Worm (Caenorhabditis elegans): ENCODE data around the gene math-19.
"Not testable (repeated sequence)": the region's sequence is repeated elsewhere in the genome, so short reads cannot be mapped to it uniquely, and the experiment has no call there.

math-19 gene

DNA sequence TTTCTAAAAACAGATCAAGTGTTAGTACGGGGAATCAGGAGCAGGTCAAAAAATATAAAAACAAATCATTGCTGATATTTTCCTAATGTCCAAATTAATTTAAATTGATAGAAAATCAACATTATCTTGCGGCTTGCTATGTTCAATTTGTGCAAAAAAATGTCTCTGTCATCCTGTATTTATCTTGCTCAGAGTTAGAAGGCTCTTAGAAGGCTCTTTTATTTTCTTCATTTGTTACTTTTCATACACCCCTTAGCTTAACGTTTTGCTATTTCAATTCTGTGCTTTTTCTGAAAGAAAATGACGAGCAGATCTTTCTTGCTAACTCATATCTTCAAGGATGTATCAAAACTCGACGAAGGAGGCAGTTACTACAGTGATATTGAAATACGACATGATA is at the start of gene math-19:
math-19 (plus strand) TSS at position 301 of the 400 bp plus-strand sequence.
- TF ChIP-seq fos-1 (tag; optimal IDR thresholded peaks at IDR 0.05); unc-55 (GFP tag; optimal IDR thresholded peaks at IDR 0.05); ama-1 (optimal IDR thresholded peaks at IDR 0.05): not testable (repeated sequence)

DNA sequence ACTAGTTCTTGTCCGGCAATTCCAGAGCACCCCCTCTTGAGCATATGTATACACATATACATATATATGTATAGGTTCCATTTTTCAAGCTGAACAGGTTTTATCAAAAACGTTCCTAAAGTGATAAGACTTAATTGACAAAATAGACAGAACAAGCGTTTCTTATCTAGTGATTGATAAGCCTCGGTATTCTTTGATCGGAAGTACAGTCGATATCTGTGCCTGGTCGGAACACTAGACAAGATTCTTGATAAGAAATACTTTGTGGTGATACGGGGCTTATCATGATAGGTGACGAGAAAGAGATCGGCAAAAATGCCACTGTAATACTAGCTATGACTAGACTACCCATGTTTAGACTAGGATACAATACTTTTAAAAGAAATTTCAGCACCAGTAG is 49.5 kb upstream of the math-19 start:
- TF ChIP-seq dmd-4 (tag; optimal IDR thresholded peaks at IDR 0.05) = no peak
- TF ChIP-seq sma-9 (GFP tag; optimal IDR thresholded peaks at IDR 0.05) = peak; percentile 72
- TF ChIP-seq sma-9 (tag; optimal IDR thresholded peaks at IDR 0.05) = no peak
- TF ChIP-seq snpc-4 (tag; optimal IDR thresholded peaks at IDR 0.05) = no peak
- peak; percentile 12 for TF ChIP-seq crh-2 (tag; optimal IDR thresholded peaks at IDR 0.05)
- TF ChIP-seq blmp-1 (tag; optimal IDR thresholded peaks at IDR 0.05; ENCODE audit: insufficient read depth) = no peak
- no peak for TF ChIP-seq skn-1 (tag; optimal IDR thresholded peaks at IDR 0.05)
- TF ChIP-seq elt-1 (tag; optimal IDR thresholded peaks at IDR 0.05) = no peak
- TF ChIP-seq unc-39 (tag; optimal IDR thresholded peaks at IDR 0.05) = no peak
- TF ChIP-seq aly-2 (tag; optimal IDR thresholded peaks at IDR 0.05) = no peak
- peak; percentile 9 for TF ChIP-seq egl-27 (tag; optimal IDR thresholded peaks at IDR 0.05)
- TF ChIP-seq R02D3.7 (tag; optimal IDR thresholded peaks at IDR 0.05) = no peak
- TF ChIP-seq ztf-4 (tag; optimal IDR thresholded peaks at IDR 0.05) = no peak
- TF ChIP-seq lsy-2 (tag; optimal IDR thresholded peaks at IDR 0.05) = no peak
- TF ChIP-seq sma-3 (GFP tag; optimal IDR thresholded peaks at IDR 0.05) = peak; percentile 10
- peak; percentile 86 for TF ChIP-seq fos-1 (tag; optimal IDR thresholded peaks at IDR 0.05)
- no peak for TF ChIP-seq Y55F3AM.14 (GFP tag; optimal IDR thresholded peaks at IDR 0.05)
- TF ChIP-seq mab-5 (tag; optimal IDR thresholded peaks at IDR 0.05) = no peak
- TF ChIP-seq nhr-23 (tag; optimal IDR thresholded peaks at IDR 0.05) = no peak
- no peak for TF ChIP-seq nhr-237 (tag; optimal IDR thresholded peaks at IDR 0.05)

DNA sequence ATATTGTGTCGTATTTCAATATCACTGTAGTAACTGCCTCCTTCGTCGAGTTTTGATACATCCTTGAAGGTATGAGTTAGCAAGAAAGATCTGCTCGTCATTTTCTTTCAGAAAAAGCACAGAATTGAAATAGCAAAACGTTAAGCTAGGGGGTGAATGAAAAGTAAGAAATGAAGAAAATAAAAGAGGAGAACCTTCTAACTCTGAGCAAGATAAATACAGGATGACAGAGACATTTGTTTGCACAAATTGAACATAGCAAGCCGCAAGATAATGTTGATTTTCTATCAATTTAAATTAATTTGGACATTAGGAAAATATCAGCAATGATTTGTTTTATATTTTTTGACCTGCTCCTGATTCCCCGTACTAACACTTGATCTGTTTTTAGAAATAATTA is 43.1 kb upstream of the math-19 start, which contains the start of gene math-49:
math-49 (minus strand) TSS at position 101 of the 400 bp plus-strand sequence.
- TF ChIP-seq egl-27, elt-3, snpc-4 (tag; optimal IDR thresholded peaks at IDR 0.05): not testable (repeated sequence)

DNA sequence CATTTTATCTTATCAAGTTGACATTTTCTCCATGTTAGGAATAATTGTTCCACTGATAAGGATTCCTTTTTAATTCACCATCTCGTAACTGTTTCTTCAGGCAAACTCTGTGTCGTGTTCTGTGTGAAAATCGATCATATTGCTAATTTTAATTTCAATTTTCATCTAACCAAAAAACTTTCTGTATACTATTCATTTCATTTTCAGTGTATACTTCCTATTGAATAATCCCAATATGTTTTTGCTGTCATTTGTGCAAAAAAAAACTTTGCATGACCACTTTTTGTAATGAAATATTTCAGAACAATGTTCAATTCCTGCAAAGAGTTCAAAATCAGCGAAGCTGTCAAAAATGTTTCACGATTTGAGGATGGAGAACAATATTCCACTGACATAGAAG is 11.7 kb upstream of the math-19 start, which contains the start of gene Y16E11A.4:
Y16E11A.4 (plus strand) TSS at position 301 of the 400 bp plus-strand sequence.
- TF ChIP-seq zag-1 (tag; optimal IDR thresholded peaks at IDR 0.05) (no peak), alr-1 (tag; optimal IDR thresholded peaks at IDR 0.05) (no peak), F13H6.1 (tag; optimal IDR thresholded peaks at IDR 0.05) (no peak), nhr-23 (tag; optimal IDR thresholded peaks at IDR 0.05) (no peak), lin-11 (tag; optimal IDR thresholded peaks at IDR 0.05) (no peak), unc-55 (GFP tag; optimal IDR thresholded peaks at IDR 0.05) (no peak), nhr-10 (tag; optimal IDR thresholded peaks at IDR 0.05) (no peak), aly-2 (tag; optimal IDR thresholded peaks at IDR 0.05) (no peak), lsy-2 (tag; optimal IDR thresholded peaks at IDR 0.05) (no peak), sma-9 (GFP tag; optimal IDR thresholded peaks at IDR 0.05) (no peak), sma-9 (tag; optimal IDR thresholded peaks at IDR 0.05) (no peak), ztf-4 (tag; optimal IDR thresholded peaks at IDR 0.05) (no peak), elt-1 (tag; optimal IDR thresholded peaks at IDR 0.05) (no peak), unc-39 (tag; optimal IDR thresholded peaks at IDR 0.05) (no peak), sma-3 (GFP tag; optimal IDR thresholded peaks at IDR 0.05) (no peak), ZK546.5 (tag; optimal IDR thresholded peaks at IDR 0.05) (no peak), unc-62 (GFP tag; optimal IDR thresholded peaks at IDR 0.05) (no peak)

DNA sequence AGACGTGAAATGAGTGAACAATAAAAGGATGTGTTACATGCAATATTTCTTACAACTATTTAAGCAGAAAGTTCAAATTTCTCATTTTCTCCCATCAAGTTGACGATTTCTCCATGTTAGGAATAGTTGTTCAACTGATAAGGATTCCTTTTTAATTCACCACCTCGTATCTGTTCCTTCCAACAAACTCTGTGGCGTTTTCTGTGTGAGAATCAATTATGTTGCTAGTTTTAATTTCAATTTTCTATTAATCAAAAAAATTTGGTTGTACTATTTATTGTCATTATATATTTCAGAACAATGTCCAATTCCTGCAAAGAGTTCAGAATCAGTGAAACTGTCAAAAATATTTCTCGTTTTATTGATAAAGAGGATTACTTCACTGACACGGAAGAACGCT is 9.7 kb upstream of the math-19 start, which contains the start of gene math-44:
math-44 (plus strand) TSS at position 301 of the 400 bp plus-strand sequence.
- TF ChIP-seq unc-39 (tag; optimal IDR thresholded peaks at IDR 0.05) (no peak), ama-1 (optimal IDR thresholded peaks at IDR 0.05) (no peak), ceh-16 (tag; optimal IDR thresholded peaks at IDR 0.05) (no peak), lin-11 (tag; optimal IDR thresholded peaks at IDR 0.05) (no peak), lsy-2 (tag; optimal IDR thresholded peaks at IDR 0.05) (no peak), ZK546.5 (tag; optimal IDR thresholded peaks at IDR 0.05) (no peak), peb-1 (tag; optimal IDR thresholded peaks at IDR 0.05) (no peak), elt-1 (tag; optimal IDR thresholded peaks at IDR 0.05) (no peak), Y55F3AM.14 (GFP tag; optimal IDR thresholded peaks at IDR 0.05) (no peak), nhr-25 (tag; optimal IDR thresholded peaks at IDR 0.05) (no peak)
